Worm (Caenorhabditis elegans) whole organism, L4 larva: ENCODE results near the gene srz-54.

Experiments used
- attf-4 ChIP-seq: sonication (generic microtip); optimal IDR thresholded peaks from 3 replicates; lab custom pipeline; 2017; ENCODE audit warnings: missing biosample characterization, missing genetic modification characterization
- ceh-44 ChIP-seq: fragments of 200-800 bp; sonication (Bioruptor generic); IDR thresholded peaks from 2 replicates; pipeline ENCODE4 v1.3.6; 2022; ENCODE audit warnings: missing genetic modification reagents, missing genetic modification characterization, missing compliant biosample characterization
- egl-27 ChIP-seq: sonication (generic microtip); optimal IDR thresholded peaks from 3 replicates; lab custom pipeline; 2017; ENCODE audit warnings: missing biosample characterization, missing genetic modification reagents, missing genetic modification characterization
- fkh-10 ChIP-seq: fragments of 150-350 bp; optimal IDR thresholded peaks from 2 replicates; lab custom pipeline; 2014; ENCODE audit warnings: missing biosample characterization, missing genetic modification reagents, missing genetic modification characterization
- unc-130 ChIP-seq: sonication (generic microtip); optimal IDR thresholded peaks from 2 replicates; lab custom pipeline; 2016; ENCODE audit warnings: missing genetic modification reagents, missing genetic modification characterization, missing compliant biosample characterization
- ztf-11 ChIP-seq: fragments of 150-350 bp; optimal IDR thresholded peaks from 2 replicates; lab custom pipeline; 2014; ENCODE audit warnings: missing biosample characterization, missing genetic modification characterization

DNA sequence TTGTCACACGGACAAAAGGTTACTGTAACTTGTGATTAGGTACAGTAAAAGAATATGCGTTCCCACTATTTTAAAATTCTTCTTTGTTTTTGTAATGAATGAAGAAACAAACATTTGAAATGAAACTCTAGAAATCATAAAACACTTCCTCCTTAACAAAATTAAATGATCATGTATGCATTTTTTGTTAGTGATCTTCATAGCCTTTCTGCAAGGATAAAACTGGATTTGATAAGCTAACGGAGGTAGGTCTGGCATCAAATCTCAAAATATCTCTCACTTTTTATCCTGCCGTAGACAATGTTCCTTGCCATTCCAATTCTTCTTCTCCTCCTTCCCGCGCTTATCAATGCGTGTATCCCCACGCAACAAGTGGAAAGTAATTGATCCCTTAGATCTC lies 29.0 kb upstream of the srz-54 start, which contains the start of gene clec-238:
- TF ChIP-seq fkh-10 (GFP tag; lab: Kevin White, UChicago), result no peak
- no peak for TF ChIP-seq ceh-44 (GFP tag; lab: Robert Waterston, UW)
- no peak for TF ChIP-seq ztf-11 (tag; lab: Kevin White, UChicago)
- TF ChIP-seq unc-130, result no peak
- no peak for TF ChIP-seq attf-4 (tag; lab: Kevin White, UChicago)
- TF ChIP-seq egl-27 (tag; lab: Kevin White, UChicago), result no peak
